Fruit fly (Drosophila melanogaster) whole organism: ENCODE measurements around the gene Ufsp2.
A peak's percentile ranks its signal among the peaks of the same experiment; 100 is the strongest.

Source experiments
- CG8478 ChIP-seq: fragments of >200 bp; optimal IDR thresholded peaks from 2 replicates; lab custom pipeline; 2018; ENCODE audit warnings: inconsistent platforms
- Dll ChIP-seq: fragments of >200 bp; optimal IDR thresholded peaks from 2 replicates; lab custom pipeline; 2017
- EcR ChIP-seq, 2 experiments: fragments of >200 bp; optimal IDR thresholded peaks; 2 replicates each; lab custom pipeline; 2017; ENCODE audit warnings: missing biosample characterization in 2 of 2, missing genetic modification characterization in 2 of 2, missing genetic modification reagents in 2 of 2
- pan ChIP-seq: fragments of >200 bp; optimal IDR thresholded peaks from 2 replicates; lab custom pipeline; 2017
- psq ChIP-seq: fragments of >200 bp; optimal IDR thresholded peaks from 2 replicates; lab custom pipeline; 2017
- usp ChIP-seq: fragments of >200 bp; optimal IDR thresholded peaks from 2 replicates; lab custom pipeline; 2017; ENCODE audit warnings: missing biosample characterization, missing genetic modification characterization, mixed read lengths

Ufsp2 gene

DNA sequence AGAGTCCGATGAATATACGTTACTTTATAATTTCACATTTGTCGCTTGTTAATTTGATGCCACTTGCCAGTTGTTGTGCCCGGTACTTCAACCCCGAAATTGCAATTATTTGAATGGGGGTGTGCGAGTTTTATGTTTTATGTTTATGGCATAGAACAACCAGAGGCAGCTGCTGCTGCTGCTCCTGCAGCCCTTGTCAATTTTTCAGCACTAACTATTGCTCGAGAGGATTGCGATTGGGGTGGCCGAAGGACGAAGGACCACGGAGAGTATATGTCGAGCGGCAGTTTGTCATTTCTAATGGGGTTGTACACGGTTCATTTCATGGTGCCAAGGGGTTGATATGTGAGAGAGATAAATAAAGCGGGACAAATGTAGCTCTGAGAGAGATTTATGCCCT lies 47.7 kb downstream of the Ufsp2 start:
- no peak for TF ChIP-seq EcR (GFP tag; optimal IDR thresholded peaks at IDR 0.05; lab: Kevin White, UChicago)
- no peak for TF ChIP-seq pan (lab: Kevin White, UChicago)
- no peak for TF ChIP-seq psq (lab: Kevin White, UChicago)
- no peak for TF ChIP-seq Dll (lab: Kevin White, UChicago)

DNA sequence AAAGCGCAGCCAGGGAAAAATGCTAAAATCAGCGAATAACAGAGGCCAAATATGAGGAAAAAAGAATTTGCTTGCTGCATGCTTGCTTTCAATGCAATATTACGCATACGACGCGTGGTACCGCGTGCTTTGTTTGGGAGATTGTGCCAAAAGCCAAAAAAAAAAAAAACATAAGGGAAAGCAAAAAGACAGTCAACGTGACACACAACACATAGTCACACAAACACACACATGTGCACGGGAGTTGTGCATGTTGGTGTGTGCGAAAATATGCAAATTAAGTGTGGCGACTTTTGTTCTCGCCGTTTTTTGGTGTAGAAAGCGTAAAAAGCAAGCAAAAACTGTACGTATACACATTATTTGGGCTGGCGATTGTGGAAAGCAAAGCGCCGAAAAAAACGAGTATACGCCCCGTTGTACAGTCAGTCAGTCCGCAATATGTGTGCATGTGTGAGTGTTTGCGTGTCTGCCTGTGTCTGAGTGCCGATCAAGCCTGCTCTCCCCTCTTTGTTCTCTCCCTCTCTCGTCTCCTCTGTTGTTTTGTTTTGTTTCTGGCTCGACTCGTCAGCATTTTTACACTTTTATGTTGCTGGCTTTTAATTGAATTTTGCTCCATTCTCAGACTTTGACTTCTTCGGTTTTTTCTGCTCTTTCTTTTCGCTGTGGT lies 48.7 kb downstream of the Ufsp2 start:
- TF ChIP-seq EcR (GFP tag; optimal IDR thresholded peaks at IDR 0.05; lab: Kevin White, UChicago) (no peak), Dll (lab: Kevin White, UChicago) (no peak), psq (lab: Kevin White, UChicago) (no peak), pan (lab: Kevin White, UChicago) (no peak), CG8478 (lab: Kevin White, UChicago) (no peak), usp (GFP tag; lab: Kevin White, UChicago) (no peak)

DNA sequence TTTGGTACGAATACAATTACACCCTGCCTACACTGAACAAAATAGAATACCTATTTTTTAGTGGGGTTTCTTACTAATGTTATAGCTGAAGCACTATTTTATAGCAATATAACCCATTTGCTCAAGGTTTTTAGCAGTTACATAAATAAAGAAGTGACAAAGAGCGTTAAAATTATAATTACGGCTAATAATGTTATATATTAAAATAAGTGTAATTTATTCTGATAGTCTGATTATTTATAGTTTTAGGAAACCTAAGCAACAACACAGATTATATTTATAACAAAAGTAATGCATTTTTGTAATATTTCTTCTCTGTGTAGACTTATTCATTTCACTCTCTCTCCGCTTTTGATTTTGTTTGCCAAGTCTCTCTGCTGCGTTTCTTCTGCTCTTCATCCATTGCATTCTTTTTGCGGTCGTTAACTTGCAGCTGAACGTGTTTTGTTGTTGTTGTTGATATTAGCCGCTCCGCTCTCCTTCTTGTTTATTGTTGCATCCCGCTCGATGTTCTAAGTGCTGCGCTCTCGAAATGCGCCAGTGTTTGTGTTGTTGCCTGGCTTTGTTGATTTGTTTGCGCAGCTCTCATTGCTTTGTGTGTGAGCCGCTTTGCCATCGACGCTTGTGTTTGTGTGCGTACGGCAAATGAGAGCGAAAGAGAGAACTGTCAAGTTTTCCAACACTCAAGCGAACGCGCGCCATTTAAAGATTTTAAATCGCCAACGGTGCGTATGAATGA lies 49.5 kb downstream of the Ufsp2 start:
- TF ChIP-seq EcR (GFP tag; optimal IDR thresholded peaks at IDR 0.05; lab: Kevin White, UChicago) (peak; percentile 43 to 81), usp (GFP tag; lab: Kevin White, UChicago) (no peak)

DNA sequence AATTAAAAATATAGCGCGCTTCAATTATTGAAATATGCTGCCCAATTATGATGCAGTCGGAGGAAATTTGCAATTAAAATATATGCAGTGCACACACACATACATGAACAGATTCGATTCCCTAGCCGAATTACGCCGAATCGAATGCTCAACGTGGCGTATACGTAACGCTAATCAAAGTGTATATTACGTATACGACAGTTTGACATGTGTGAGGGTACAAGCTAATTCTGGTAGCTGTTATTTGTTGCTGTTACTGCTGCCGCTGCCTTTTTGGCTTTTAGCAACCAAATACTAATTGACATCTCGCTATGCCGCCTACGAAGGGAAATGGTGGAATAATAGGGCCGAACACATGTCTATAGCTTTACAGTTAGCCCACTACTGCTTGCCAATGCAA lies 50.9 kb downstream of the Ufsp2 start:
- no peak for TF ChIP-seq Dll (lab: Kevin White, UChicago)
- TF ChIP-seq EcR (GFP tag; optimal IDR thresholded peaks at IDR 0.05; lab: Kevin White, UChicago): no peak
- no peak for TF ChIP-seq CG8478 (lab: Kevin White, UChicago)
- no peak for TF ChIP-seq usp (GFP tag; lab: Kevin White, UChicago)
- no peak for TF ChIP-seq psq (lab: Kevin White, UChicago)
- TF ChIP-seq pan (lab: Kevin White, UChicago): no peak
